Fruit fly (Drosophila melanogaster): ENCODE measurements around the gene Mst36Fa.

Gene Mst36Fa

dm6 chr2L:18681903-18682302, 5.1 kb upstream of the Mst36Fa start, which contains the start of gene tos (continued):
- TF ChIP-seq bab2 (GFP tag; optimal IDR thresholded peaks at IDR 0.05), result no peak
- no peak for TF ChIP-seq stc (GFP tag; IDR thresholded peaks at IDR 0.05)
- no peak for TF ChIP-seq CG16813 (GFP tag; IDR thresholded peaks at IDR 0.05; ENCODE audit: partially characterized antibody)
- no peak for TF ChIP-seq gcm2 (GFP tag; optimal IDR thresholded peaks at IDR 0.05)
- 0 out of 2 replicates have a peak, but pooled peaks have one; percentile 8 for TF ChIP-seq CG9932 (GFP tag; IDR thresholded peaks at IDR 0.05)
- peak; percentile 92 for TF ChIP-seq stwl (tag; optimal IDR thresholded peaks at IDR 0.05)
- TF ChIP-seq Asciz (GFP tag; optimal IDR thresholded peaks at IDR 0.05), result no peak
- TF ChIP-seq Bdp1 (GFP tag; optimal IDR thresholded peaks at IDR 0.05), result peak; percentile 2
- no peak for TF ChIP-seq sens-2 (GFP tag; IDR thresholded peaks at IDR 0.05)
- TF ChIP-seq run (tag; optimal IDR thresholded peaks at IDR 0.05), result no peak
- TF ChIP-seq HmgZ (tag; optimal IDR thresholded peaks at IDR 0.05), result peak; percentile 38
- no peak for TF ChIP-seq gcm (GFP tag; optimal IDR thresholded peaks at IDR 0.05)
- TF ChIP-seq CG11723 (GFP tag; optimal IDR thresholded peaks at IDR 0.05), result no peak
- TF ChIP-seq CG4854 (GFP tag; optimal IDR thresholded peaks at IDR 0.05), result no peak
- no peak for TF ChIP-seq CG16863 (GFP tag; optimal IDR thresholded peaks at IDR 0.05)
- no peak for TF ChIP-seq bowl (GFP tag; IDR thresholded peaks at IDR 0.05)
- TF ChIP-seq salm (tag; optimal IDR thresholded peaks at IDR 0.05), result no peak
- TF ChIP-seq usp (GFP tag; optimal IDR thresholded peaks at IDR 0.05), result no peak
- TF ChIP-seq cas (GFP tag; IDR thresholded peaks at IDR 0.05), result no peak
- no peak for TF ChIP-seq Eip74EF (GFP tag; optimal IDR thresholded peaks at IDR 0.05)
- TF ChIP-seq CG2199 (GFP tag; IDR thresholded peaks at IDR 0.05), result no peak
- TF ChIP-seq cato (GFP tag; optimal IDR thresholded peaks at IDR 0.05; ENCODE audit: borderline replicate concordance), result no peak
- TF ChIP-seq CG30403 (GFP tag; optimal IDR thresholded peaks at IDR 0.05), result no peak
- no peak for TF ChIP-seq corto (GFP tag; optimal IDR thresholded peaks at IDR 0.05)
- no peak for TF ChIP-seq CG13424 (tag; optimal IDR thresholded peaks at IDR 0.05)
- no peak for TF ChIP-seq CG32767 (GFP tag; IDR thresholded peaks at IDR 0.05)
- TF ChIP-seq Mes4 (GFP tag; optimal IDR thresholded peaks at IDR 0.05), result no peak
- TF ChIP-seq CG2875 (GFP tag; optimal IDR thresholded peaks at IDR 0.05), result no peak
- TF ChIP-seq Meics (GFP tag; optimal IDR thresholded peaks at IDR 0.05), result no peak
- TF ChIP-seq amos (GFP tag; IDR thresholded peaks at IDR 0.05; ENCODE audit: partially characterized antibody), result peak; percentile 32; the same call in 1 of the 2 replicates
- TF ChIP-seq sisA (GFP tag; IDR thresholded peaks at IDR 0.05), result no peak
- TF ChIP-seq Dek (tag; optimal IDR thresholded peaks at IDR 0.05), result no peak
- no peak for TF ChIP-seq zfh1 (GFP tag; IDR thresholded peaks at IDR 0.05)
- TF ChIP-seq CG10267 (tag; optimal IDR thresholded peaks at IDR 0.05), result peak; percentile 94
- no peak for TF ChIP-seq pum (GFP tag; optimal IDR thresholded peaks at IDR 0.05)
- peak; percentile 52 for TF ChIP-seq CG13287 (GFP tag; IDR thresholded peaks at IDR 0.05; ENCODE audit: partially characterized antibody)
- TF ChIP-seq tna (GFP tag; IDR thresholded peaks at IDR 0.05; ENCODE audit: partially characterized antibody), result no peak
- no peak for TF ChIP-seq CG7987 (GFP tag; optimal IDR thresholded peaks at IDR 0.05)
- no peak for TF ChIP-seq vfl (GFP tag; optimal IDR thresholded peaks at IDR 0.05)
- TF ChIP-seq E2f1 (GFP tag; IDR thresholded peaks at IDR 0.05), result peak; percentile 23; the same call in 1 of the 2 replicates
- peak; percentile 42 for TF ChIP-seq sob (GFP tag; IDR thresholded peaks at IDR 0.05)
- TF ChIP-seq Atf6 (GFP tag; IDR thresholded peaks at IDR 0.05), result no peak
- no peak for TF ChIP-seq chif (GFP tag; optimal IDR thresholded peaks at IDR 0.05)
- TF ChIP-seq E2f2 (GFP tag; IDR thresholded peaks at IDR 0.05), result peak; percentile 93
- TF ChIP-seq gfzf (GFP tag; optimal IDR thresholded peaks at IDR 0.05), result peak; percentile 77
- TF ChIP-seq btn (GFP tag; optimal IDR thresholded peaks at IDR 0.05), result no peak
- no peak for TF ChIP-seq CG1832 (GFP tag; optimal IDR thresholded peaks at IDR 0.05)
- TF ChIP-seq Med (GFP tag), result peak; percentile 55
- no peak for TF ChIP-seq CG8388 (GFP tag; optimal IDR thresholded peaks at IDR 0.05)
- no peak for TF ChIP-seq ttk (GFP tag; IDR thresholded peaks at IDR 0.05)
- no peak for TF ChIP-seq unpg (GFP tag; optimal IDR thresholded peaks at IDR 0.05)

Data from whole organism, embryonic.